Fruit fly (Drosophila melanogaster): ENCODE results near the gene CG33922.
A peak's percentile ranks its signal among the peaks of the same experiment; 100 is the strongest.

Gene CG33922

dm6 chr2L:1377635-1378034 lies 33.7 kb upstream of the CG33922 start (continued):
- TF ChIP-seq Lhr (GFP tag; optimal IDR thresholded peaks at IDR 0.05) (no peak), insv (GFP tag; optimal IDR thresholded peaks at IDR 0.05) (no peak), gfzf (GFP tag; optimal IDR thresholded peaks at IDR 0.05) (no peak), wek (GFP tag; optimal IDR thresholded peaks at IDR 0.05) (no peak), TFAM (GFP tag; optimal IDR thresholded peaks at IDR 0.05) (no peak), CG8388 (GFP tag; optimal IDR thresholded peaks at IDR 0.05) (peak; percentile 9), D19B (GFP tag; optimal IDR thresholded peaks at IDR 0.05) (no peak), CG9609 (GFP tag; optimal IDR thresholded peaks at IDR 0.05) (no peak), CG6689 (GFP tag; IDR thresholded peaks at IDR 0.05) (no peak), Aef1 (GFP tag; IDR thresholded peaks at IDR 0.05) (peak; percentile 22; the same call in 1 of the 3 replicates), Bdp1 (GFP tag; optimal IDR thresholded peaks at IDR 0.05) (no peak), CG11723 (GFP tag; optimal IDR thresholded peaks at IDR 0.05) (no peak), Deaf1 (tag; optimal IDR thresholded peaks at IDR 0.05) (no peak), E2f1 (GFP tag; IDR thresholded peaks at IDR 0.05) (no peak), CG11247 (GFP tag; IDR thresholded peaks at IDR 0.05) (no peak), row (GFP tag; IDR thresholded peaks at IDR 0.05) (peak; percentile 55), Hmx (GFP tag; optimal IDR thresholded peaks at IDR 0.05) (no peak), amos (GFP tag; IDR thresholded peaks at IDR 0.05; ENCODE audit: partially characterized antibody) (no peak), CG13775 (GFP tag; optimal IDR thresholded peaks at IDR 0.05) (no peak), unpg (GFP tag; optimal IDR thresholded peaks at IDR 0.05) (no peak), B-H2 (GFP tag; optimal IDR thresholded peaks at IDR 0.05) (no peak), Ptx1 (GFP tag; IDR thresholded peaks at IDR 0.05) (peak; percentile 35; the same call in 1 of the 2 replicates), CG32772 (GFP tag; IDR thresholded peaks at IDR 0.05) (0 out of 2 replicates have a peak, but pooled peaks have one; percentile 12), H15 (GFP tag; IDR thresholded peaks at IDR 0.05) (no peak), CG10565 (GFP tag; optimal IDR thresholded peaks at IDR 0.05) (no peak), CG43689 (GFP tag; IDR thresholded peaks at IDR 0.05) (no peak), H2.0 (GFP tag; IDR thresholded peaks at IDR 0.05) (no peak), Oli (tag; optimal IDR thresholded peaks at IDR 0.05) (no peak), CG15269 (tag; optimal IDR thresholded peaks at IDR 0.05) (no peak), Xrp1 (GFP tag; IDR thresholded peaks at IDR 0.05) (0 out of 2 replicates have a peak, but pooled peaks have one; percentile 6), repo (GFP tag; optimal IDR thresholded peaks at IDR 0.05) (no peak), CG1529 (GFP tag; optimal IDR thresholded peaks at IDR 0.05) (no peak), CG10274 (GFP tag; optimal IDR thresholded peaks at IDR 0.05) (no peak), Taf1 (GFP tag; IDR thresholded peaks at IDR 0.05) (no peak), CG7963 (GFP tag; IDR thresholded peaks at IDR 0.05; ENCODE audit: partially characterized antibody) (no peak), CG12744 (GFP tag; optimal IDR thresholded peaks at IDR 0.05) (no peak), CG9932 (GFP tag; IDR thresholded peaks at IDR 0.05) (no peak; the same call in 1 of the 2 replicates), CG17328 (GFP tag; IDR thresholded peaks at IDR 0.05) (no peak), CG2875 (GFP tag; optimal IDR thresholded peaks at IDR 0.05) (no peak), Hr51 (GFP tag; optimal IDR thresholded peaks at IDR 0.05) (peak in 1 of 2 experiments; percentile 1), CG10543 (GFP tag; optimal IDR thresholded peaks at IDR 0.05) (no peak), nerfin-1 (tag; optimal IDR thresholded peaks at IDR 0.05) (no peak), CG16815 (GFP tag; optimal IDR thresholded peaks at IDR 0.05) (no peak), CG15696 (tag; optimal IDR thresholded peaks at IDR 0.05) (no peak), CG13123 (GFP tag; optimal IDR thresholded peaks at IDR 0.05) (no peak), CG11504 (tag; optimal IDR thresholded peaks at IDR 0.05) (peak; percentile 36), cas (GFP tag; IDR thresholded peaks at IDR 0.05) (no peak), sna (GFP tag; IDR thresholded peaks at IDR 0.05; ENCODE audit: partially characterized antibody) (no peak), CG14965 (GFP tag; optimal IDR thresholded peaks at IDR 0.05; ENCODE audit: borderline replicate concordance) (no peak), kah (GFP tag; optimal IDR thresholded peaks at IDR 0.05) (no peak), az2 (GFP tag; optimal IDR thresholded peaks at IDR 0.05) (no peak)

All from whole organism, embryonic.